Worm (Caenorhabditis elegans): ENCODE measurements around the gene F01D5.5.

- TF ChIP-seq T22C8.4 (GFP tag; IDR thresholded peaks at IDR 0.05): no peak
- TF ChIP-seq med-1 (GFP tag; optimal IDR thresholded peaks at IDR 0.05; ENCODE audit: insufficient read depth): no peak
- TF ChIP-seq ztf-23 (GFP tag; IDR thresholded peaks at IDR 0.05): no peak
- TF ChIP-seq ref-1 (GFP tag; conservative IDR thresholded peaks at IDR 0.05): no peak
- no peak for TF ChIP-seq flt-1 (GFP tag; IDR thresholded peaks at IDR 0.05)
- no peak for TF ChIP-seq tab-1 (GFP tag; IDR thresholded peaks at IDR 0.05)
- TF ChIP-seq klf-2 (GFP tag; conservative IDR thresholded peaks at IDR 0.05): no peak
- TF ChIP-seq cog-1 (tag; optimal IDR thresholded peaks at IDR 0.05): no peak
- TF ChIP-seq ztf-29 (GFP tag; IDR thresholded peaks at IDR 0.05): no peak
Measured at ce11 chrII:13966242-13966641, 35.9 kb downstream of the F01D5.5 start, which contains the start of gene W07G1.7.
